Worm (Caenorhabditis elegans) whole organism, early embryonic: ENCODE results near the gene M05D6.5.

Experiments
- F13C5.2 ChIP-seq: sonication (generic microtip); optimal IDR thresholded peaks from 2 replicates; lab custom pipeline; 2017; ENCODE audit warnings: mild to moderate bottlenecking, missing genetic modification characterization, inconsistent platforms, missing compliant biosample characterization
- flt-1 ChIP-seq: fragments of 200-800 bp; sonication (Bioruptor generic); IDR thresholded peaks from 2 replicates; pipeline ENCODE4 v1.3.6; 2022; ENCODE audit warnings: missing genetic modification characterization, missing compliant biosample characterization
- tbx-37 ChIP-seq: fragments of 200-800 bp; sonication (Bioruptor generic); conservative IDR thresholded peaks from 2 replicates; pipeline ENCODE4 v1.3.6; 2022; ENCODE audit warnings: missing genetic modification reagents, missing genetic modification characterization, missing compliant biosample characterization

DNA sequence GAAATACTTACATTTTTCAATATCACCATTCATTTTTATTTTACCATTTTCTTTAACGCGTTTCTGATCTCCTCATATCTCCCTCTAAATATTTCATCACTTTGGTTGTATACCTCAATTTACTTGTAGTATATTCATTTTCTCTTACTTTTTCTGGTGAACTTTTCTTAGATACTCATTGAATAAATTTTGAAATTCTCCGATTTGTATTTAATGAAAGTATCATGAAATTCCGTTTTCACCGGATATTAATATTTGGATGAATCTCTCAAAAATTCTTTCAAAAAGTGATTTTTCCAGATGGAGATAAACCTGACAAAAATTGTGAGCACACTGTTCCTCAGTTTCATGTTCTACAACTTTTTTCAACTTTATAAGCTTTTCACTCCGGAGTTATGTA lies 36.2 kb upstream of the M05D6.5 start, which contains the start of gene T13H5.8:
- TF ChIP-seq F13C5.2 (tag; lab: Kevin White, UChicago) (no peak), flt-1 (GFP tag; lab: Robert Waterston, UW) (no peak), tbx-37 (no peak)
